Worm (Caenorhabditis elegans): Measurements from ENCODE around the gene str-81.

DNA sequence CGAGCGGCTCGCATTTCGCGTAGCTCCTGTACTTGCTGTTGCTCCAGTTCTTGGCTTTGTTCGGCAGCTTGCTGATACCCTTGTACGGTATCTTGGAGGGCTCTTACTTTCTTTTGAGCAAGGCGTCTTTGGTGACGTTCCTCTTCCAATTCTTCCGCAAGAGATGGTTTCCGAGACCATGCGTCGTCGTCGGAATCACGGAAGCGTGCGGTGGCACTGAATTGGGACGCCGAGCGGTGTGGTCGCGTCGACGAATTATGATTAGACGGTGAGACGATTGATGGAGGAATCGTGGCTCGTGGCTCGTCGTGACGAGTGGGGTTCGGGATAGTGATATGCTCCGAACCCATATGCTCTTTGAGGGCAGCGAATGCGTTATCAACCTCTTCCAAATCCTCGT, 25.5 kb upstream of the str-81 start:
- TF ChIP-seq egl-27 (tag; optimal IDR thresholded peaks at IDR 0.05) (no peak), nfya-1 (tag; optimal IDR thresholded peaks at IDR 0.05; ENCODE audit: insufficient read depth) (no peak), elt-1 (tag; optimal IDR thresholded peaks at IDR 0.05) (no peak), ama-1 (optimal IDR thresholded peaks at IDR 0.05) (no peak), nhr-237 (tag; optimal IDR thresholded peaks at IDR 0.05) (no peak), nhr-28 (tag; optimal IDR thresholded peaks at IDR 0.05) (no peak), nhr-23 (tag; optimal IDR thresholded peaks at IDR 0.05) (no peak), nhr-43 (tag; optimal IDR thresholded peaks at IDR 0.05; ENCODE audit: poor library complexity, severe bottlenecking) (no peak), ztf-4 (tag; optimal IDR thresholded peaks at IDR 0.05) (no peak), jun-1 (tag; optimal IDR thresholded peaks at IDR 0.05) (no peak)
